Worm (Caenorhabditis elegans) whole organism, L4 larva: ENCODE results near the gene gly-14.

ENCODE experiments used
- F37D6.2 ChIP-seq: sonication (generic microtip); optimal IDR thresholded peaks from 2 replicates; lab custom pipeline; 2016; ENCODE audit warnings: mild to moderate bottlenecking, missing genetic modification characterization, missing compliant biosample characterization
- F44E2.7 ChIP-seq: fragments of 200-800 bp; sonication (Bioruptor generic); IDR thresholded peaks from 2 replicates; pipeline ENCODE4 v2.1.2; 2022; ENCODE audit warnings: missing genetic modification characterization, missing compliant biosample characterization
- R02D3.7 ChIP-seq: fragments of 150-350 bp; sonication (generic microtip); optimal IDR thresholded peaks from 3 replicates; lab custom pipeline; 2014; ENCODE audit warnings: missing biosample characterization, missing genetic modification characterization
- T26A8.4 ChIP-seq: fragments of 200-800 bp; sonication (Bioruptor generic); IDR thresholded peaks from 2 replicates; pipeline ENCODE4 v1.3.6; 2022; ENCODE audit warnings: missing genetic modification characterization, missing compliant biosample characterization
- Y105C5A.15 ChIP-seq: fragments of 200-800 bp; sonication (Bioruptor generic); IDR thresholded peaks from 2 replicates; pipeline ENCODE4 v1.3.6; 2022; ENCODE audit warnings: missing genetic modification characterization, missing compliant biosample characterization
- Y48G9A.11 ChIP-seq: fragments of 200-800 bp; sonication (Bioruptor generic); IDR thresholded peaks from 2 replicates; pipeline ENCODE4 v1.3.6; 2022; ENCODE audit warnings: missing genetic modification reagents, missing genetic modification characterization, missing compliant biosample characterization
- ZK337.2 ChIP-seq: fragments of 200-800 bp; sonication (Bioruptor generic); IDR thresholded peaks from 2 replicates; pipeline ENCODE4 v1.3.6; 2022; ENCODE audit warnings: missing genetic modification reagents, missing genetic modification characterization, missing compliant biosample characterization
- aly-2 ChIP-seq: sonication (generic microtip); optimal IDR thresholded peaks from 2 replicates; lab custom pipeline; 2018; ENCODE audit warnings: missing biosample characterization, missing genetic modification characterization
- ama-1 ChIP-seq: fragments of 150-350 bp; optimal IDR thresholded peaks from 2 replicates; lab custom pipeline; 2014; ENCODE audit warnings: inconsistent platforms, mixed read lengths
- arid-1 ChIP-seq: fragments of 200-800 bp; sonication (Bioruptor generic); conservative IDR thresholded peaks from 2 replicates; pipeline ENCODE4 v1.3.6; 2022; ENCODE audit warnings: missing genetic modification reagents, missing genetic modification characterization, missing compliant biosample characterization
- ceh-32 ChIP-seq: sonication (generic microtip); optimal IDR thresholded peaks from 2 replicates; lab custom pipeline; 2016; ENCODE audit warnings: mild to moderate bottlenecking, missing genetic modification characterization, missing compliant biosample characterization; ENCODE audit not compliant: poor library complexity
- ceh-44 ChIP-seq: fragments of 200-800 bp; sonication (Bioruptor generic); IDR thresholded peaks from 2 replicates; pipeline ENCODE4 v1.3.6; 2022; ENCODE audit warnings: missing genetic modification reagents, missing genetic modification characterization, missing compliant biosample characterization
- ceh-62 ChIP-seq: sonication (generic microtip); optimal IDR thresholded peaks from 2 replicates; lab custom pipeline; 2017; ENCODE audit warnings: missing biosample characterization, missing genetic modification characterization
- ces-1 ChIP-seq: fragments of 150-350 bp; sonication (generic microtip); optimal IDR thresholded peaks from 4 replicates; lab custom pipeline; 2014; ENCODE audit warnings: missing biosample characterization, missing genetic modification reagents, missing genetic modification characterization
- ctbp-1 ChIP-seq: fragments of 200-800 bp; sonication (Bioruptor generic); IDR thresholded peaks from 2 replicates; pipeline ENCODE4 v1.3.6; 2022; ENCODE audit warnings: missing genetic modification reagents, missing genetic modification characterization, missing compliant biosample characterization
- daf-12 ChIP-seq: fragments of 150-350 bp; optimal IDR thresholded peaks from 2 replicates; lab custom pipeline; 2014; ENCODE audit warnings: missing biosample characterization, missing genetic modification reagents, missing genetic modification characterization
- daf-19 ChIP-seq: fragments of 200-800 bp; sonication (Bioruptor generic); conservative IDR thresholded peaks from 2 replicates; pipeline ENCODE4 v1.3.6; 2022; ENCODE audit warnings: missing genetic modification characterization, missing compliant biosample characterization
- daf-8 ChIP-seq: fragments of 200-800 bp; sonication (Bioruptor generic); IDR thresholded peaks from 2 replicates; pipeline ENCODE4 v1.3.6; 2022; ENCODE audit warnings: missing genetic modification characterization, missing compliant biosample characterization
- dmd-6 ChIP-seq: fragments of 200-800 bp; sonication (Bioruptor generic); IDR thresholded peaks from 2 replicates; pipeline ENCODE4 v1.3.6; 2022; ENCODE audit warnings: missing genetic modification reagents, missing genetic modification characterization, missing compliant biosample characterization
- dmd-8 ChIP-seq: fragments of 200-800 bp; sonication (Bioruptor generic); IDR thresholded peaks from 2 replicates; pipeline ENCODE4 v1.3.6; 2022; ENCODE audit warnings: missing genetic modification characterization, missing compliant biosample characterization
- dmd-9 ChIP-seq: fragments of 200-800 bp; sonication (Bioruptor generic); IDR thresholded peaks from 2 replicates; pipeline ENCODE4 v1.3.6; 2022; ENCODE audit warnings: missing genetic modification reagents, missing genetic modification characterization, missing compliant biosample characterization
- dve-1 ChIP-seq: sonication (generic microtip); optimal IDR thresholded peaks from 2 replicates; lab custom pipeline; 2017; ENCODE audit warnings: antibody characterized with exemption, mild to moderate bottlenecking, missing genetic modification characterization, missing compliant biosample characterization; ENCODE audit not compliant: insufficient read depth
- fos-1 ChIP-seq: fragments of 150-350 bp; optimal IDR thresholded peaks from 2 replicates; lab custom pipeline; 2014; ENCODE audit warnings: missing biosample characterization, missing genetic modification characterization
- gei-8 ChIP-seq: fragments of 200-800 bp; sonication (Bioruptor generic); optimal IDR thresholded peaks from 2 replicates; lab custom pipeline; 2018; ENCODE audit warnings: mild to moderate bottlenecking, missing genetic modification characterization, missing compliant biosample characterization
- hif-1 ChIP-seq, 2 experiments: sonication (generic microtip); optimal IDR thresholded peaks; 2 replicates each; lab custom pipeline; 2016 to 2017; ENCODE audit warnings: missing compliant biosample characterization in 2 of 2, missing genetic modification characterization in 2 of 2, missing genetic modification reagents in 2 of 2, missing genotype in 2 of 2, mild to moderate bottlenecking in 1 of 2
- hlh-30 ChIP-seq: sonication (generic microtip); optimal IDR thresholded peaks from 2 replicates; lab custom pipeline; 2017; ENCODE audit warnings: antibody characterized with exemption, mild to moderate bottlenecking, missing genetic modification characterization, missing compliant biosample characterization; ENCODE audit not compliant: insufficient read depth
- hmg-1.1 ChIP-seq: fragments of 200-800 bp; sonication (Bioruptor generic); IDR thresholded peaks from 2 replicates; pipeline ENCODE4 v1.3.6; 2022; ENCODE audit warnings: missing genetic modification reagents, missing genetic modification characterization, missing compliant biosample characterization
- lim-7 ChIP-seq: fragments of 200-800 bp; sonication (Bioruptor generic); IDR thresholded peaks from 2 replicates; pipeline ENCODE4 v1.3.6; 2022; ENCODE audit warnings: missing genetic modification characterization, missing compliant biosample characterization
- lin-29 ChIP-seq: fragments of 200-800 bp; sonication (Bioruptor generic); IDR thresholded peaks from 2 replicates; pipeline ENCODE4 v1.3.6; 2022; ENCODE audit warnings: missing genetic modification reagents, missing genetic modification characterization, missing compliant biosample characterization
- lin-38 ChIP-seq: fragments of 200-800 bp; sonication (Bioruptor generic); IDR thresholded peaks from 2 replicates; pipeline ENCODE4 v1.3.6; 2022; ENCODE audit warnings: missing genetic modification reagents, missing genetic modification characterization, missing compliant biosample characterization
- lin-39 ChIP-seq: fragments of 150-350 bp; optimal IDR thresholded peaks from 2 replicates; lab custom pipeline; 2014; ENCODE audit warnings: missing biosample characterization, missing genetic modification reagents, missing genetic modification characterization
- lir-3 ChIP-seq: sonication (generic microtip); optimal IDR thresholded peaks from 2 replicates; lab custom pipeline; 2016; ENCODE audit warnings: mild to moderate bottlenecking, missing genetic modification characterization, missing compliant biosample characterization
- lsy-2 ChIP-seq, 2 experiments: fragments of 150-350 bp in 1 of 2; sonication (generic microtip) in 1 of 2; optimal IDR thresholded peaks; 2 replicates each; lab custom pipeline; 2014 to 2017; ENCODE audit warnings: missing biosample characterization in 2 of 2, missing genetic modification characterization in 2 of 2
- mxl-2 ChIP-seq: fragments of 200-800 bp; sonication (Bioruptor generic); conservative IDR thresholded peaks from 2 replicates; pipeline ENCODE4 v1.3.6; 2022; ENCODE audit warnings: missing genetic modification reagents, missing genetic modification characterization, missing compliant biosample characterization
- nhr-10 ChIP-seq: fragments of 150-350 bp; optimal IDR thresholded peaks from 2 replicates; lab custom pipeline; 2014; ENCODE audit warnings: missing biosample characterization, missing genetic modification characterization
- nhr-237 ChIP-seq: sonication (generic microtip); optimal IDR thresholded peaks from 2 replicates; lab custom pipeline; 2017; ENCODE audit warnings: missing biosample characterization, missing genetic modification characterization
- nhr-25 ChIP-seq: sonication (generic microtip); optimal IDR thresholded peaks from 2 replicates; lab custom pipeline; 2017; ENCODE audit warnings: missing genetic modification characterization, mild to moderate bottlenecking, missing compliant biosample characterization, antibody characterized with exemption, moderate library complexity, borderline replicate concordance; ENCODE audit not compliant: insufficient read depth
- nhr-28 ChIP-seq: fragments of 150-350 bp; optimal IDR thresholded peaks from 2 replicates; lab custom pipeline; 2014; ENCODE audit warnings: missing biosample characterization, missing genetic modification characterization
- nhr-41 ChIP-seq: fragments of 200-800 bp; sonication (Bioruptor generic); IDR thresholded peaks from 2 replicates; pipeline ENCODE4 v1.3.6; 2022; ENCODE audit warnings: missing genetic modification reagents, missing genetic modification characterization, missing compliant biosample characterization
- nhr-42 ChIP-seq: fragments of 200-800 bp; sonication (Bioruptor generic); IDR thresholded peaks from 2 replicates; pipeline ENCODE4 v1.3.6; 2022; ENCODE audit warnings: missing genetic modification characterization, missing compliant biosample characterization
- nhr-48 ChIP-seq: sonication (generic microtip); optimal IDR thresholded peaks from 2 replicates; lab custom pipeline; 2016; ENCODE audit warnings: mild to moderate bottlenecking, missing genetic modification characterization, missing compliant biosample characterization
- nhr-6 ChIP-seq: fragments of 150-350 bp; optimal IDR thresholded peaks from 2 replicates; lab custom pipeline; 2014; ENCODE audit warnings: missing biosample characterization, missing genetic modification characterization
- nhr-76 ChIP-seq: fragments of 150-350 bp; optimal IDR thresholded peaks from 2 replicates; lab custom pipeline; 2014; ENCODE audit warnings: missing biosample characterization, missing genetic modification characterization
- saeg-2 ChIP-seq: fragments of 200-800 bp; sonication (Bioruptor generic); IDR thresholded peaks from 2 replicates; pipeline ENCODE4 v1.3.6; 2022; ENCODE audit warnings: missing genetic modification reagents, missing genetic modification characterization, missing compliant biosample characterization
- sdz-12 ChIP-seq: fragments of 200-800 bp; sonication (Bioruptor generic); optimal IDR thresholded peaks from 2 replicates; lab custom pipeline; 2018; ENCODE audit warnings: mild to moderate bottlenecking, missing genetic modification characterization, missing compliant biosample characterization
- snpc-4 ChIP-seq: fragments of 150-350 bp; optimal IDR thresholded peaks from 2 replicates; lab custom pipeline; 2014; ENCODE audit warnings: missing biosample characterization, missing genetic modification characterization
- spr-3 ChIP-seq: fragments of 200-800 bp; sonication (Bioruptor generic); optimal IDR thresholded peaks from 2 replicates; lab custom pipeline; 2018; ENCODE audit warnings: mild to moderate bottlenecking, missing genetic modification characterization, missing compliant biosample characterization
- tra-1 ChIP-seq: fragments of 200-800 bp; sonication (Bioruptor generic); IDR thresholded peaks from 2 replicates; pipeline ENCODE4 v1.3.6; 2022; ENCODE audit warnings: missing genetic modification reagents, missing genetic modification characterization, missing compliant biosample characterization
- unc-39 ChIP-seq: sonication (generic microtip); optimal IDR thresholded peaks from 2 replicates; lab custom pipeline; 2017; ENCODE audit warnings: missing biosample characterization, missing genetic modification characterization
- vab-7 ChIP-seq: fragments of 200-800 bp; sonication (Bioruptor generic); IDR thresholded peaks from 2 replicates; pipeline ENCODE4 v1.3.6; 2022; ENCODE audit warnings: missing genetic modification reagents, missing genetic modification characterization, missing compliant biosample characterization
- zag-1 ChIP-seq: fragments of 150-350 bp; optimal IDR thresholded peaks from 2 replicates; lab custom pipeline; 2014; ENCODE audit warnings: missing biosample characterization, missing genetic modification characterization
- zip-2 ChIP-seq: fragments of 150-350 bp; optimal IDR thresholded peaks from 2 replicates; lab custom pipeline; 2014; ENCODE audit warnings: missing biosample characterization, missing genetic modification characterization

gly-14 gene

DNA sequence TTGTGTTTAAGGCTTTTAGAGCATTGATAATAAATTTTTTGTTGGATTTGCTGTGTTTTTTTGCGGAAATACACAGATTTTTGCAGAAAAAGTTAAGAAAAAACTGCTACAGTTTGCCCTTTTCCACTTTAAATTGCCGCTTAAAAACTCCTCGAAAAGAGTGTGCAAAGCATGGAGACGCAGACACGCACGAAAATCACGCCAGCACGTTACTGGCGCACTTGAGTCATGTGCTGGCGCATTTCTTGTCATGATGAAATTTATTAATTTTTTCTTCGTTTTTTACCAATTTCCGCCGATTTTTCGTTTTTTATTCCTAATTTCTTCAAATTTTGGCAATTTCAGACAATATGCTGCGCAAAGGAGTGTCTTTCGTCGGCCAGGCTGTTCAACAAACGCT, 33.0 kb downstream of the gly-14 start, which contains the start of gene C34C12.8 (continued):
- TF ChIP-seq dmd-8 (peak; percentile 35; the same call in 1 of the 2 replicates), hmg-1.1 (GFP tag; lab: Robert Waterston, UW) (peak; percentile 93), spr-3 (GFP tag; lab: Kevin White, UChicago) (peak; percentile 83), nhr-237 (no peak), snpc-4 (no peak), zip-2 (tag; lab: Kevin White, UChicago) (peak; percentile 74), mxl-2 (GFP tag; lab: Robert Waterston, UW) (0 out of 2 replicates have a peak, but pooled peaks have one; percentile 23), ama-1 (lab: Kevin White, UChicago) (peak; percentile 87), lin-38 (GFP tag; lab: Robert Waterston, UW) (peak; percentile 98), arid-1 (GFP tag; lab: Robert Waterston, UW) (peak; percentile 88), nhr-28 (tag; lab: Kevin White, UChicago) (peak; percentile 78), nhr-10 (tag; lab: Kevin White, UChicago) (no peak), aly-2 (tag; lab: Kevin White, UChicago) (no peak), nhr-48 (peak; percentile 81), ceh-32 (no peak), hlh-30 (peak; percentile 85), lim-7 (GFP tag; lab: Robert Waterston, UW) (no peak), ceh-44 (GFP tag; lab: Robert Waterston, UW) (no peak), vab-7 (GFP tag; lab: Robert Waterston, UW) (peak; percentile 45; the same call in 1 of the 2 replicates), nhr-6 (tag; lab: Kevin White, UChicago) (peak; percentile 94), ceh-62 (tag; lab: Kevin White, UChicago) (no peak), dmd-9 (GFP tag; lab: Robert Waterston, UW) (peak; percentile 95), hif-1 (tag; optimal IDR thresholded peaks at IDR 0.05; lab: Kevin White, UChicago) (peak; percentile 28 to 67), tra-1 (peak; percentile 92), daf-12 (tag; lab: Kevin White, UChicago) (no peak), fos-1 (tag; lab: Kevin White, UChicago) (no peak), lin-39 (tag; lab: Kevin White, UChicago) (no peak), nhr-42 (GFP tag; lab: Robert Waterston, UW) (peak; percentile 92), T26A8.4 (peak; percentile 95), sdz-12 (GFP tag; lab: Kevin White, UChicago) (no peak), lir-3 (tag; lab: Kevin White, UChicago) (peak; percentile 65), unc-39 (tag; lab: Kevin White, UChicago) (no peak), dmd-6 (GFP tag; lab: Robert Waterston, UW) (peak; percentile 91), nhr-41 (GFP tag; lab: Robert Waterston, UW) (no peak), lin-29 (peak; percentile 91), F44E2.7 (GFP tag; lab: Robert Waterston, UW) (no peak), gei-8 (GFP tag; lab: Kevin White, UChicago) (peak; percentile 55), daf-19 (GFP tag; lab: Robert Waterston, UW) (peak; percentile 72; the same call in 1 of the 2 replicates), nhr-25 (tag; lab: Kevin White, UChicago) (peak; percentile 75), saeg-2 (peak; percentile 88), R02D3.7 (tag; lab: Kevin White, UChicago) (no peak), zag-1 (tag; lab: Kevin White, UChicago) (peak; percentile 76), ZK337.2 (GFP tag; lab: Robert Waterston, UW) (peak; percentile 67; the same call in 1 of the 2 replicates), F37D6.2 (peak; percentile 92), lsy-2 (tag; optimal IDR thresholded peaks at IDR 0.05; lab: Kevin White, UChicago) (peak; percentile 72 to 97), ces-1 (GFP tag; lab: Kevin White, UChicago) (no peak), dve-1 (peak; percentile 97), nhr-76 (tag; lab: Kevin White, UChicago) (peak; percentile 34), ctbp-1 (peak; percentile 88), daf-8 (no peak), Y48G9A.11 (GFP tag; lab: Robert Waterston, UW) (peak; percentile 82), Y105C5A.15 (GFP tag; lab: Robert Waterston, UW) (no peak)
